Worm (Caenorhabditis elegans) whole organism, L4/young adult: ENCODE measurements around the gene col-84.

Experiments used
- W03F9.2 ChIP-seq: fragments of 150-350 bp; optimal IDR thresholded peaks from 2 replicates; lab custom pipeline; 2014; ENCODE audit warnings: missing biosample characterization, missing genetic modification characterization
- dao-5 ChIP-seq: sonication (generic microtip); optimal IDR thresholded peaks from 2 replicates; lab custom pipeline; 2016; ENCODE audit warnings: missing genotype, missing genetic modification characterization, moderate library complexity, missing compliant biosample characterization
- him-1 ChIP-seq: sonication (generic microtip); optimal IDR thresholded peaks from 2 replicates; lab custom pipeline; 2016; ENCODE audit warnings: missing genotype, missing genetic modification reagents, missing genetic modification characterization, missing compliant biosample characterization

ce11 chrII:11835208-11835607 lies 33.1 kb upstream of the col-84 start, which contains the start of gene T27D12.6:
- TF ChIP-seq W03F9.2 (tag; lab: Kevin White, UChicago) (no peak), him-1 (no peak), dao-5 (tag; lab: Kevin White, UChicago) (no peak)
